Fruit fly (Drosophila melanogaster) whole organism, embryonic: ENCODE results near the gene tho2.

Source experiments
- CG10462 ChIP-seq: fragments of 200-800 bp; sonication (Bioruptor generic); optimal IDR thresholded peaks from 2 replicates; lab custom pipeline; 2016; ENCODE audit warnings: missing biosample characterization, missing genetic modification characterization
- CG10565 ChIP-seq: fragments of 200-800 bp; sonication (Bioruptor generic); optimal IDR thresholded peaks from 3 replicates; lab custom pipeline; 2016; ENCODE audit warnings: missing biosample characterization, mild to moderate bottlenecking, missing genetic modification characterization
- CG12391 ChIP-seq: fragments of 200-800 bp; sonication (Bioruptor generic); optimal IDR thresholded peaks from 3 replicates; lab custom pipeline; 2018; ENCODE audit warnings: missing biosample characterization, mild to moderate bottlenecking, missing genetic modification characterization, moderate library complexity
- CG13624 ChIP-seq: fragments of 200-800 bp; sonication (Bioruptor generic); optimal IDR thresholded peaks from 2 replicates; lab custom pipeline; 2016; ENCODE audit warnings: missing biosample characterization, missing genetic modification characterization
- CG14441 ChIP-seq: fragments of 200-800 bp; sonication (Bioruptor generic); IDR thresholded peaks from 2 replicates; pipeline ENCODE4 v1.3.6; 2022; ENCODE audit warnings: missing biosample characterization, missing genetic modification characterization
- CG2678 ChIP-seq: fragments of 200-800 bp; sonication (Bioruptor generic); optimal IDR thresholded peaks from 3 replicates; lab custom pipeline; 2019; ENCODE audit warnings: missing biosample characterization, mild to moderate bottlenecking, missing genetic modification characterization, moderate library complexity
- CG2889 ChIP-seq: fragments of 200-800 bp; sonication (Bioruptor generic); IDR thresholded peaks from 3 replicates; pipeline ENCODE4 v1.3.6; 2022; ENCODE audit warnings: missing biosample characterization, missing genetic modification characterization
- CG30020 ChIP-seq: fragments of 200-800 bp; optimal IDR thresholded peaks from 2 replicates; lab custom pipeline; 2019; ENCODE audit warnings: missing biosample characterization, mild to moderate bottlenecking, missing genetic modification characterization, moderate library complexity
- CG6654 ChIP-seq: fragments of 200-800 bp; sonication (Bioruptor generic); optimal IDR thresholded peaks from 2 replicates; lab custom pipeline; 2017; ENCODE audit warnings: missing biosample characterization, mild to moderate bottlenecking, missing genetic modification characterization
- CG6689 ChIP-seq: fragments of 200-800 bp; sonication (Bioruptor generic); IDR thresholded peaks from 2 replicates; pipeline ENCODE4 v1.3.6; 2022; ENCODE audit warnings: missing biosample characterization, missing genetic modification characterization
- Dp ChIP-seq: fragments of 200-800 bp; sonication (Bioruptor generic); optimal IDR thresholded peaks from 2 replicates; lab custom pipeline; 2018; ENCODE audit warnings: missing biosample characterization, mild to moderate bottlenecking, missing genetic modification characterization, moderate library complexity
- ERR ChIP-seq: fragments of 200-800 bp; sonication (Bioruptor generic); optimal IDR thresholded peaks from 2 replicates; lab custom pipeline; 2016; ENCODE audit warnings: missing biosample characterization, missing genetic modification characterization
- Eip74EF ChIP-seq, 2 experiments: fragments of 200-800 bp in 1 of 2; fragments of >200 bp in 1 of 2; sonication (Bioruptor generic) in 1 of 2; optimal IDR thresholded peaks; 2 replicates each; lab custom pipeline; 2017 to 2019; ENCODE audit warnings: missing biosample characterization in 2 of 2, missing genetic modification characterization in 2 of 2, mild to moderate bottlenecking in 1 of 2, moderate library complexity in 1 of 2
- Hmr ChIP-seq: fragments of 200-800 bp; sonication (Bioruptor generic); optimal IDR thresholded peaks from 3 replicates; lab custom pipeline; 2017; ENCODE audit warnings: mild to moderate bottlenecking, missing biosample characterization, missing genetic modification reagents, missing genetic modification characterization
- MESR4 ChIP-seq: fragments of 200-800 bp; sonication (Bioruptor generic); optimal IDR thresholded peaks from 2 replicates; lab custom pipeline; 2018; ENCODE audit warnings: missing biosample characterization, mild to moderate bottlenecking, missing genetic modification characterization, moderate library complexity
- MTF-1 ChIP-seq: fragments of 200-800 bp; sonication (Bioruptor generic); optimal IDR thresholded peaks from 2 replicates; lab custom pipeline; 2018; ENCODE audit warnings: missing biosample characterization, mild to moderate bottlenecking, missing genetic modification characterization, borderline replicate concordance
- Side ChIP-seq: fragments of 200-800 bp; sonication (Bioruptor generic); optimal IDR thresholded peaks from 2 replicates; lab custom pipeline; 2016; ENCODE audit warnings: missing biosample characterization, missing genetic modification characterization
- Sox102F ChIP-seq: fragments of 200-800 bp; sonication (Bioruptor generic); optimal IDR thresholded peaks from 2 replicates; lab custom pipeline; 2018; ENCODE audit warnings: missing biosample characterization, mild to moderate bottlenecking, missing genetic modification characterization, moderate library complexity
- Taf1 ChIP-seq: fragments of 200-800 bp; sonication (Bioruptor generic); IDR thresholded peaks from 2 replicates; pipeline ENCODE4 v1.3.6; 2022; ENCODE audit warnings: missing biosample characterization, missing genetic modification characterization
- ci ChIP-seq: fragments of 200-800 bp; sonication (Bioruptor generic); IDR thresholded peaks from 3 replicates; pipeline ENCODE4 v1.3.6; 2022; ENCODE audit warnings: missing biosample characterization, missing genetic modification characterization
- cwo ChIP-seq: fragments of 200-800 bp; sonication (Bioruptor generic); optimal IDR thresholded peaks from 3 replicates; lab custom pipeline; 2017; ENCODE audit warnings: missing biosample characterization, missing genetic modification characterization, mild to moderate bottlenecking, moderate library complexity, missing genetic modification reagents
- dysf ChIP-seq: fragments of 200-800 bp; sonication (Bioruptor generic); IDR thresholded peaks from 3 replicates; pipeline ENCODE4 v1.3.6; 2022; ENCODE audit warnings: missing biosample characterization, missing genetic modification characterization
- ftz-f1 ChIP-seq: fragments of 200-800 bp; sonication (Bioruptor generic); optimal IDR thresholded peaks from 2 replicates; lab custom pipeline; 2016; ENCODE audit warnings: missing biosample characterization, missing genetic modification characterization
- grau ChIP-seq: fragments of 200-800 bp; optimal IDR thresholded peaks from 3 replicates; lab custom pipeline; 2019; ENCODE audit warnings: missing biosample characterization, mild to moderate bottlenecking, missing genetic modification characterization, moderate library complexity
- ind ChIP-seq: fragments of 200-800 bp; sonication (Bioruptor generic); optimal IDR thresholded peaks from 3 replicates; lab custom pipeline; 2016; ENCODE audit warnings: missing biosample characterization, missing genetic modification characterization
- kah ChIP-seq: fragments of 200-800 bp; sonication (Bioruptor generic); optimal IDR thresholded peaks from 2 replicates; lab custom pipeline; 2018; ENCODE audit warnings: missing biosample characterization, mild to moderate bottlenecking, missing genetic modification characterization
- lab ChIP-seq: fragments of 200-800 bp; sonication (Bioruptor generic); optimal IDR thresholded peaks from 3 replicates; lab custom pipeline; 2017; ENCODE audit warnings: missing biosample characterization, missing genetic modification characterization, mild to moderate bottlenecking, moderate library complexity, missing genetic modification reagents
- ro ChIP-seq: fragments of 200-800 bp; sonication (Bioruptor generic); IDR thresholded peaks from 2 replicates; pipeline ENCODE4 v1.3.6; 2022; ENCODE audit warnings: missing biosample characterization, missing genetic modification characterization
- slou ChIP-seq: fragments of 200-800 bp; sonication (Bioruptor generic); optimal IDR thresholded peaks from 3 replicates; lab custom pipeline; 2016; ENCODE audit warnings: missing biosample characterization, missing genetic modification characterization
- trem ChIP-seq: fragments of 200-800 bp; optimal IDR thresholded peaks from 3 replicates; lab custom pipeline; 2019; ENCODE audit warnings: missing biosample characterization, mild to moderate bottlenecking, missing genetic modification characterization, moderate library complexity
- vfl ChIP-seq: fragments of 200-800 bp; sonication (Bioruptor generic); optimal IDR thresholded peaks from 2 replicates; lab custom pipeline; 2016; ENCODE audit warnings: missing biosample characterization, missing genetic modification characterization

The tho2 gene

dm6 chr2L:2090235-2090634 is 54.8 kb downstream of the tho2 start (continued):
- no peak for TF ChIP-seq Side (GFP tag; lab: Kevin White, UChicago)
- TF ChIP-seq cwo (GFP tag; lab: Kevin White, UChicago): no peak
- no peak for TF ChIP-seq Taf1 (GFP tag; lab: Robert Waterston, UW)
- TF ChIP-seq grau: no peak
- no peak for TF ChIP-seq slou (GFP tag; lab: Kevin White, UChicago)
- TF ChIP-seq CG10462 (GFP tag; lab: Kevin White, UChicago): no peak
- TF ChIP-seq Dp (GFP tag; lab: Kevin White, UChicago): no peak
- no peak for TF ChIP-seq ro (GFP tag; lab: Robert Waterston, UW)
- TF ChIP-seq CG13624 (GFP tag; lab: Kevin White, UChicago): no peak
- no peak for TF ChIP-seq CG30020 (tag; lab: Kevin White, UChicago)
- no peak for TF ChIP-seq ftz-f1
- TF ChIP-seq CG6654: no peak
- 0 out of 2 replicates have a peak, but pooled peaks have one; percentile 21 for TF ChIP-seq CG6689 (GFP tag; lab: Robert Waterston, UW)
- TF ChIP-seq Eip74EF (GFP tag; optimal IDR thresholded peaks at IDR 0.05; lab: Kevin White, UChicago): no peak
- TF ChIP-seq CG2889 (GFP tag; lab: Robert Waterston, UW): no peak
- TF ChIP-seq MTF-1: no peak
- no peak for TF ChIP-seq ERR (GFP tag; lab: Kevin White, UChicago)
- TF ChIP-seq CG10565 (GFP tag; lab: Kevin White, UChicago): no peak
- TF ChIP-seq ind: no peak
- 0 out of 3 replicates have a peak, but pooled peaks have one; percentile 48 for TF ChIP-seq ci
- TF ChIP-seq MESR4 (GFP tag; lab: Kevin White, UChicago): no peak
- peak; percentile 16 for TF ChIP-seq CG2678 (tag; lab: Kevin White, UChicago)
- peak; percentile 23 for TF ChIP-seq lab (GFP tag; lab: Kevin White, UChicago)
- no peak for TF ChIP-seq trem (tag; lab: Kevin White, UChicago)
- TF ChIP-seq Hmr (GFP tag; lab: Kevin White, UChicago): peak; percentile 14
- no peak for TF ChIP-seq vfl (GFP tag; lab: Kevin White, UChicago)
- TF ChIP-seq dysf (GFP tag; lab: Robert Waterston, UW): 0 out of 3 replicates have a peak, but pooled peaks have one; percentile 32
- no peak for TF ChIP-seq CG12391 (tag; lab: Kevin White, UChicago)
- 0 out of 2 replicates have a peak, but pooled peaks have one; percentile 20 for TF ChIP-seq CG14441
- TF ChIP-seq kah (GFP tag; lab: Kevin White, UChicago): no peak
- TF ChIP-seq Sox102F (GFP tag; lab: Kevin White, UChicago): no peak
